Fruit fly (Drosophila melanogaster): ENCODE results near the gene pnt.

pnt gene

dm6 chr3R:23295360-23295772, 50.6 kb downstream of the pnt start (continued):
- TF ChIP-seq CG4318 (GFP tag; optimal IDR thresholded peaks at IDR 0.05), result no peak
- peak; percentile 23 for TF ChIP-seq fd59A (GFP tag; optimal IDR thresholded peaks at IDR 0.05)
- TF ChIP-seq CG32006 (GFP tag; optimal IDR thresholded peaks at IDR 0.05), result peak; percentile 51
- peak; percentile 47 for TF ChIP-seq spab (GFP tag; optimal IDR thresholded peaks at IDR 0.05)
- no peak for TF ChIP-seq Hr39 (GFP tag; optimal IDR thresholded peaks at IDR 0.05)
- TF ChIP-seq cyc (GFP tag; optimal IDR thresholded peaks at IDR 0.05), result peak; percentile 9
- TF ChIP-seq svp (GFP tag), result peak; percentile 81
- TF ChIP-seq pdm3 (GFP tag; optimal IDR thresholded peaks at IDR 0.05), result peak; percentile 55
- TF ChIP-seq esn (GFP tag; optimal IDR thresholded peaks at IDR 0.05), result peak; percentile 52
- peak; percentile 56 for TF ChIP-seq CG3032 (tag; optimal IDR thresholded peaks at IDR 0.05)
- TF ChIP-seq ss (GFP tag; optimal IDR thresholded peaks at IDR 0.05), result peak; percentile 83 to 84
- TF ChIP-seq vri (GFP tag; optimal IDR thresholded peaks at IDR 0.05), result peak; percentile 82
- peak; percentile 17 for TF ChIP-seq dac (GFP tag; optimal IDR thresholded peaks at IDR 0.05)
- peak; percentile 49 for TF ChIP-seq OdsH (GFP tag; optimal IDR thresholded peaks at IDR 0.05)
- TF ChIP-seq CG6808 (GFP tag; optimal IDR thresholded peaks at IDR 0.05), result peak; percentile 67
- TF ChIP-seq achi (GFP tag; optimal IDR thresholded peaks at IDR 0.05), result peak; percentile 56
- peak; percentile 44 for TF ChIP-seq CG10669 (GFP tag; optimal IDR thresholded peaks at IDR 0.05)
- peak; percentile 12 for TF ChIP-seq lz (GFP tag; optimal IDR thresholded peaks at IDR 0.05)

dm6 chr3R:23293066-23293777, 52.7 kb downstream of the pnt start:
- TF ChIP-seq CG11762 (GFP tag; optimal IDR thresholded peaks at IDR 0.05; ENCODE audit: insufficient read depth) (no peak), CG6792 (GFP tag; optimal IDR thresholded peaks at IDR 0.05) (no peak), Met (GFP tag; optimal IDR thresholded peaks at IDR 0.05) (no peak), vri (GFP tag; optimal IDR thresholded peaks at IDR 0.05) (peak; percentile 36), CG15336 (GFP tag; IDR thresholded peaks at IDR 0.05) (peak; percentile 65), CG7368 (GFP tag; optimal IDR thresholded peaks at IDR 0.05) (no peak), dac (GFP tag; optimal IDR thresholded peaks at IDR 0.05) (peak; percentile 6), Hr4 (GFP tag; optimal IDR thresholded peaks at IDR 0.05) (peak; percentile 22), Eip78C (GFP tag) (peak; percentile 84), CG10631 (GFP tag; optimal IDR thresholded peaks at IDR 0.05) (peak; percentile 61), fd59A (GFP tag; optimal IDR thresholded peaks at IDR 0.05) (peak; percentile 38), Eip75B (GFP tag; optimal IDR thresholded peaks at IDR 0.05) (peak; percentile 36), Eip93F (GFP tag; optimal IDR thresholded peaks at IDR 0.05) (no peak), Hr39 (GFP tag; optimal IDR thresholded peaks at IDR 0.05) (no peak), CG31627 (GFP tag; optimal IDR thresholded peaks at IDR 0.05) (no peak), achi (GFP tag; optimal IDR thresholded peaks at IDR 0.05) (peak; percentile 44), CG1621 (tag; optimal IDR thresholded peaks at IDR 0.05) (peak; percentile 58), Gug (GFP tag; IDR thresholded peaks at IDR 0.05) (peak; percentile 22; the same call in 1 of the 2 replicates), CG34406 (GFP tag; optimal IDR thresholded peaks at IDR 0.05) (peak; percentile 39), esn (GFP tag; optimal IDR thresholded peaks at IDR 0.05) (peak; percentile 37), topi (GFP tag; optimal IDR thresholded peaks at IDR 0.05) (peak; percentile 3), Smox (GFP tag; optimal IDR thresholded peaks at IDR 0.05) (no peak), CG16779 (tag; optimal IDR thresholded peaks at IDR 0.05) (no peak), CG11294 (GFP tag; IDR thresholded peaks at IDR 0.05) (no peak; the same call in none of the 2 replicates), CG11902 (GFP tag; optimal IDR thresholded peaks at IDR 0.05) (no peak), CG10669 (GFP tag; optimal IDR thresholded peaks at IDR 0.05) (no peak), lz (GFP tag; optimal IDR thresholded peaks at IDR 0.05) (no peak), net (GFP tag; optimal IDR thresholded peaks at IDR 0.05) (peak; percentile 74), Sox14 (GFP tag; optimal IDR thresholded peaks at IDR 0.05) (no peak), Sox15 (GFP tag; optimal IDR thresholded peaks at IDR 0.05) (no peak), CG6276 (GFP tag; optimal IDR thresholded peaks at IDR 0.05) (peak; percentile 32), fd85E (GFP tag; optimal IDR thresholded peaks at IDR 0.05) (no peak), Hr38 (GFP tag; optimal IDR thresholded peaks at IDR 0.05) (no peak), svp (GFP tag) (no peak), CG8319 (GFP tag; optimal IDR thresholded peaks at IDR 0.05) (peak; percentile 7), CG6854 (GFP tag; optimal IDR thresholded peaks at IDR 0.05) (peak; percentile 18), salr (GFP tag; optimal IDR thresholded peaks at IDR 0.05) (peak; percentile 21 to 61), ss (GFP tag; optimal IDR thresholded peaks at IDR 0.05) (peak; percentile 57 to 79), Sox102F (GFP tag; optimal IDR thresholded peaks at IDR 0.05) (peak; percentile 43), CG4318 (GFP tag; optimal IDR thresholded peaks at IDR 0.05) (no peak), pdm3 (GFP tag; optimal IDR thresholded peaks at IDR 0.05) (no peak), CG6808 (GFP tag; optimal IDR thresholded peaks at IDR 0.05) (peak; percentile 57), cyc (GFP tag; optimal IDR thresholded peaks at IDR 0.05) (no peak)

Measured in whole organism, prepupa.